Fruit fly (Drosophila melanogaster) whole organism, pupa: Measurements from ENCODE around the gene Cbp80.

Source experiments
- CG12605 ChIP-seq: fragments of 200-800 bp; sonication (Bioruptor generic); IDR thresholded peaks from 2 replicates; pipeline ENCODE4 v1.3.6; 2022; ENCODE audit warnings: missing biosample characterization, missing genetic modification characterization
- CG14655 ChIP-seq: fragments of 200-800 bp; sonication (Bioruptor generic); optimal IDR thresholded peaks from 3 replicates; lab custom pipeline; 2017; ENCODE audit warnings: mild to moderate bottlenecking, missing biosample characterization, missing genetic modification reagents, missing genetic modification characterization
- CG32121 ChIP-seq: fragments of 200-800 bp; sonication (Bioruptor generic); IDR thresholded peaks from 2 replicates; pipeline ENCODE4 v1.3.6; 2022; ENCODE audit warnings: missing biosample characterization, missing genetic modification characterization
- CG34367 ChIP-seq: fragments of 200-800 bp; sonication (Bioruptor generic); optimal IDR thresholded peaks from 2 replicates; lab custom pipeline; 2018; ENCODE audit warnings: missing biosample characterization, mild to moderate bottlenecking, missing genetic modification characterization
- CG8159 ChIP-seq: fragments of 200-800 bp; sonication (Bioruptor generic); optimal IDR thresholded peaks from 3 replicates; lab custom pipeline; 2018; ENCODE audit warnings: missing biosample characterization, mild to moderate bottlenecking, missing genetic modification characterization, moderate library complexity

dm6 chrX:4669438-4669837, 19.6 kb downstream of the Cbp80 start:
- no peak for TF ChIP-seq CG8159 (tag; lab: Kevin White, UChicago)
- no peak for TF ChIP-seq CG14655 (GFP tag; lab: Kevin White, UChicago)
- no peak for TF ChIP-seq CG34367 (tag; lab: Kevin White, UChicago)
- no peak for TF ChIP-seq CG32121 (GFP tag; lab: Robert Waterston, UW)
- TF ChIP-seq CG12605: no peak
